Worm (Caenorhabditis elegans): Measurements from ENCODE around the gene Y39E4B.5.

Y39E4B.5 gene

ce11 chrIII:13201901-13202300 lies 32.2 kb downstream of the Y39E4B.5 start:
- no peak for TF ChIP-seq F13C5.2 (tag; optimal IDR thresholded peaks at IDR 0.05)
- no peak for TF ChIP-seq flt-1 (GFP tag; IDR thresholded peaks at IDR 0.05)
- TF ChIP-seq ets-7 (tag; optimal IDR thresholded peaks at IDR 0.05), result no peak
- TF ChIP-seq ama-1 (optimal IDR thresholded peaks at IDR 0.05), result no peak
- TF ChIP-seq scrt-1 (GFP tag; IDR thresholded peaks at IDR 0.05), result no peak
- TF ChIP-seq hmbx-1 (tag; optimal IDR thresholded peaks at IDR 0.05), result no peak
- no peak for TF ChIP-seq B0310.2 (tag; optimal IDR thresholded peaks at IDR 0.05)
- TF ChIP-seq hmg-4 (GFP tag; optimal IDR thresholded peaks at IDR 0.05), result no peak
- TF ChIP-seq sea-1 (GFP tag; conservative IDR thresholded peaks at IDR 0.05), result no peak
- TF ChIP-seq hnd-1 (tag; optimal IDR thresholded peaks at IDR 0.05), result no peak
- TF ChIP-seq pes-1 (GFP tag; IDR thresholded peaks at IDR 0.05), result no peak
- no peak for TF ChIP-seq tbx-37 (GFP tag; conservative IDR thresholded peaks at IDR 0.05)
- TF ChIP-seq ceh-13 (GFP tag; optimal IDR thresholded peaks at IDR 0.05), result no peak
- TF ChIP-seq tra-4 (tag; optimal IDR thresholded peaks at IDR 0.05), result no peak
- TF ChIP-seq aly-1 (tag; optimal IDR thresholded peaks at IDR 0.05), result no peak
- TF ChIP-seq tbx-11 (GFP tag; IDR thresholded peaks at IDR 0.05), result no peak
- TF ChIP-seq ceh-36 (tag; optimal IDR thresholded peaks at IDR 0.05), result no peak

- TF ChIP-seq aly-1 (tag; optimal IDR thresholded peaks at IDR 0.05), result no peak
- TF ChIP-seq hnd-1 (tag; optimal IDR thresholded peaks at IDR 0.05), result no peak
- no peak for TF ChIP-seq pes-1 (GFP tag; IDR thresholded peaks at IDR 0.05)
- no peak for TF ChIP-seq F13C5.2 (tag; optimal IDR thresholded peaks at IDR 0.05)
- TF ChIP-seq tbx-37 (GFP tag; conservative IDR thresholded peaks at IDR 0.05), result no peak
- no peak for TF ChIP-seq ama-1 (optimal IDR thresholded peaks at IDR 0.05)
- no peak for TF ChIP-seq hmbx-1 (tag; optimal IDR thresholded peaks at IDR 0.05)
- no peak for TF ChIP-seq ceh-36 (tag; optimal IDR thresholded peaks at IDR 0.05)
- TF ChIP-seq sea-1 (GFP tag; conservative IDR thresholded peaks at IDR 0.05), result no peak
- TF ChIP-seq scrt-1 (GFP tag; IDR thresholded peaks at IDR 0.05), result no peak
- TF ChIP-seq B0310.2 (tag; optimal IDR thresholded peaks at IDR 0.05), result no peak
- TF ChIP-seq tbx-11 (GFP tag; IDR thresholded peaks at IDR 0.05), result no peak
- no peak for TF ChIP-seq flt-1 (GFP tag; IDR thresholded peaks at IDR 0.05)
- TF ChIP-seq ets-7 (tag; optimal IDR thresholded peaks at IDR 0.05), result no peak
- no peak for TF ChIP-seq hmg-4 (GFP tag; optimal IDR thresholded peaks at IDR 0.05)
Observed at ce11 chrIII:13204682-13205081, 35.0 kb downstream of the Y39E4B.5 start, which contains the start of gene Y39E4B.11. Y39E4B.11 (plus strand) TSS chrIII:13204982.

ce11 chrIII:13208978-13209377 lies 39.3 kb downstream of the Y39E4B.5 start:
- TF ChIP-seq ets-7 (tag; optimal IDR thresholded peaks at IDR 0.05), result no peak
- TF ChIP-seq aly-1 (tag; optimal IDR thresholded peaks at IDR 0.05), result no peak
- no peak for TF ChIP-seq hmg-4 (GFP tag; optimal IDR thresholded peaks at IDR 0.05)
- TF ChIP-seq F13C5.2 (tag; optimal IDR thresholded peaks at IDR 0.05), result no peak
- TF ChIP-seq ceh-13 (GFP tag; optimal IDR thresholded peaks at IDR 0.05), result no peak
- no peak for TF ChIP-seq tra-4 (tag; optimal IDR thresholded peaks at IDR 0.05)
- no peak for TF ChIP-seq ama-1 (optimal IDR thresholded peaks at IDR 0.05)
- no peak for TF ChIP-seq ceh-36 (tag; optimal IDR thresholded peaks at IDR 0.05)
- TF ChIP-seq scrt-1 (GFP tag; IDR thresholded peaks at IDR 0.05), result no peak
- no peak for TF ChIP-seq pes-1 (GFP tag; IDR thresholded peaks at IDR 0.05)
- TF ChIP-seq tbx-37 (GFP tag; conservative IDR thresholded peaks at IDR 0.05), result no peak
- TF ChIP-seq hnd-1 (tag; optimal IDR thresholded peaks at IDR 0.05), result no peak
- no peak for TF ChIP-seq sea-1 (GFP tag; conservative IDR thresholded peaks at IDR 0.05)
- TF ChIP-seq B0310.2 (tag; optimal IDR thresholded peaks at IDR 0.05), result no peak
- no peak for TF ChIP-seq hmbx-1 (tag; optimal IDR thresholded peaks at IDR 0.05)
- TF ChIP-seq tbx-11 (GFP tag; IDR thresholded peaks at IDR 0.05), result no peak
- no peak for TF ChIP-seq flt-1 (GFP tag; IDR thresholded peaks at IDR 0.05)

ce11 chrIII:13212366-13212765 lies 42.6 kb downstream of the Y39E4B.5 start, which contains the start of gene tsp-3:
tsp-3 (plus strand) TSS chrIII:13212666.
- no peak for TF ChIP-seq hmg-4 (GFP tag; optimal IDR thresholded peaks at IDR 0.05)
- TF ChIP-seq hmbx-1 (tag; optimal IDR thresholded peaks at IDR 0.05), result no peak
- no peak for TF ChIP-seq tra-4 (tag; optimal IDR thresholded peaks at IDR 0.05)
- no peak for TF ChIP-seq ceh-36 (tag; optimal IDR thresholded peaks at IDR 0.05)
- TF ChIP-seq hnd-1 (tag; optimal IDR thresholded peaks at IDR 0.05), result no peak
- no peak for TF ChIP-seq flt-1 (GFP tag; IDR thresholded peaks at IDR 0.05)
- TF ChIP-seq ets-7 (tag; optimal IDR thresholded peaks at IDR 0.05), result no peak
- TF ChIP-seq ceh-13 (GFP tag; optimal IDR thresholded peaks at IDR 0.05), result no peak
- TF ChIP-seq sea-1 (GFP tag; conservative IDR thresholded peaks at IDR 0.05), result no peak
- TF ChIP-seq B0310.2 (tag; optimal IDR thresholded peaks at IDR 0.05), result no peak
- no peak for TF ChIP-seq tbx-37 (GFP tag; conservative IDR thresholded peaks at IDR 0.05)
- TF ChIP-seq aly-1 (tag; optimal IDR thresholded peaks at IDR 0.05), result no peak
- TF ChIP-seq tbx-11 (GFP tag; IDR thresholded peaks at IDR 0.05), result no peak
- TF ChIP-seq pes-1 (GFP tag; IDR thresholded peaks at IDR 0.05), result no peak
- no peak for TF ChIP-seq ama-1 (optimal IDR thresholded peaks at IDR 0.05)
- no peak for TF ChIP-seq F13C5.2 (tag; optimal IDR thresholded peaks at IDR 0.05)
- TF ChIP-seq scrt-1 (GFP tag; IDR thresholded peaks at IDR 0.05), result no peak

- TF ChIP-seq B0310.2 (tag; optimal IDR thresholded peaks at IDR 0.05) (no peak), tbx-37 (GFP tag; conservative IDR thresholded peaks at IDR 0.05) (no peak), hmg-4 (GFP tag; optimal IDR thresholded peaks at IDR 0.05) (no peak), pes-1 (GFP tag; IDR thresholded peaks at IDR 0.05) (no peak), tra-4 (tag; optimal IDR thresholded peaks at IDR 0.05) (no peak), flt-1 (GFP tag; IDR thresholded peaks at IDR 0.05) (no peak), sea-1 (GFP tag; conservative IDR thresholded peaks at IDR 0.05) (no peak), ceh-36 (tag; optimal IDR thresholded peaks at IDR 0.05) (no peak), hmbx-1 (tag; optimal IDR thresholded peaks at IDR 0.05) (no peak), aly-1 (tag; optimal IDR thresholded peaks at IDR 0.05) (no peak), ets-7 (tag; optimal IDR thresholded peaks at IDR 0.05) (no peak), scrt-1 (GFP tag; IDR thresholded peaks at IDR 0.05) (no peak), hnd-1 (tag; optimal IDR thresholded peaks at IDR 0.05) (no peak)
Observed at ce11 chrIII:13213111-13213510, 43.4 kb downstream of the Y39E4B.5 start.

- TF ChIP-seq hmg-4 (GFP tag; optimal IDR thresholded peaks at IDR 0.05) (no peak), F13C5.2 (tag; optimal IDR thresholded peaks at IDR 0.05) (no peak), tra-4 (tag; optimal IDR thresholded peaks at IDR 0.05) (no peak), tbx-11 (GFP tag; IDR thresholded peaks at IDR 0.05) (no peak), pes-1 (GFP tag; IDR thresholded peaks at IDR 0.05) (no peak), hnd-1 (tag; optimal IDR thresholded peaks at IDR 0.05) (no peak), aly-1 (tag; optimal IDR thresholded peaks at IDR 0.05) (no peak), ceh-13 (GFP tag; optimal IDR thresholded peaks at IDR 0.05) (no peak), ama-1 (optimal IDR thresholded peaks at IDR 0.05) (no peak), hmbx-1 (tag; optimal IDR thresholded peaks at IDR 0.05) (no peak), scrt-1 (GFP tag; IDR thresholded peaks at IDR 0.05) (no peak)
Observed at ce11 chrIII:13215682-13216081, 46.0 kb downstream of the Y39E4B.5 start.
